Worm (Caenorhabditis elegans): ENCODE data around the gene dyc-1.

- TF ChIP-seq nhr-90 (tag; optimal IDR thresholded peaks at IDR 0.05) (no peak), lag-1 (GFP tag; IDR thresholded peaks at IDR 0.05) (no peak), nfya-2 (GFP tag; IDR thresholded peaks at IDR 0.05) (no peak), lin-35 (GFP tag; optimal IDR thresholded peaks at IDR 0.05) (no peak), snpc-4 (GFP tag; optimal IDR thresholded peaks at IDR 0.05) (no peak), snpc-4 (tag; optimal IDR thresholded peaks at IDR 0.05) (no peak), C06A6.2 (GFP tag; conservative IDR thresholded peaks at IDR 0.05) (no peak), zfh-2 (GFP tag; conservative IDR thresholded peaks at IDR 0.05) (no peak), egl-18 (GFP tag; IDR thresholded peaks at IDR 0.05) (no peak), ama-1 (optimal IDR thresholded peaks at IDR 0.05) (no peak), ama-1 (GFP tag; optimal IDR thresholded peaks at IDR 0.05) (no peak), nfya-1 (tag; optimal IDR thresholded peaks at IDR 0.05; ENCODE audit: borderline replicate concordance, insufficient read depth) (no peak)
Observed at ce11 chrX:14002739-14003138, 46.6 kb upstream of the dyc-1 start.

Data from whole organism, young adult.